Fruit fly (Drosophila melanogaster) whole organism, embryonic: ENCODE measurements around the gene CG11164.

Experiments
- ATbp ChIP-seq: fragments of 200-800 bp; sonication (Bioruptor generic); optimal IDR thresholded peaks from 2 replicates; lab custom pipeline; 2017; ENCODE audit warnings: missing biosample characterization, mild to moderate bottlenecking, missing genetic modification characterization, missing genetic modification reagents
- Ada2b ChIP-seq: fragments of 200-800 bp; sonication (Bioruptor generic); IDR thresholded peaks from 2 replicates; pipeline ENCODE4 v1.3.6; 2022; ENCODE audit warnings: missing biosample characterization, missing genetic modification characterization
- CG10147 ChIP-seq: fragments of 200-800 bp; sonication (Bioruptor generic); optimal IDR thresholded peaks from 2 replicates; lab custom pipeline; 2019; ENCODE audit warnings: missing biosample characterization, mild to moderate bottlenecking, missing genetic modification characterization, moderate library complexity
- CG10543 ChIP-seq: fragments of 200-800 bp; sonication (Bioruptor generic); optimal IDR thresholded peaks from 3 replicates; lab custom pipeline; 2017; ENCODE audit warnings: missing biosample characterization, mild to moderate bottlenecking, missing genetic modification characterization, moderate library complexity
- CG11504 ChIP-seq: fragments of 200-800 bp; sonication (Bioruptor generic); optimal IDR thresholded peaks from 3 replicates; lab custom pipeline; 2019; ENCODE audit warnings: missing biosample characterization, mild to moderate bottlenecking, missing genetic modification characterization, moderate library complexity
- CG12659 ChIP-seq: fragments of 200-800 bp; sonication (Bioruptor generic); optimal IDR thresholded peaks from 3 replicates; lab custom pipeline; 2017; ENCODE audit warnings: mild to moderate bottlenecking, missing biosample characterization, missing genetic modification reagents, missing genetic modification characterization
- CG1602 ChIP-seq: fragments of 200-800 bp; sonication (Bioruptor generic); optimal IDR thresholded peaks from 3 replicates; lab custom pipeline; 2016; ENCODE audit warnings: missing biosample characterization, missing genetic modification characterization
- CG1603 ChIP-seq: fragments of 200-800 bp; sonication (Bioruptor generic); optimal IDR thresholded peaks from 2 replicates; lab custom pipeline; 2019; ENCODE audit warnings: missing biosample characterization, mild to moderate bottlenecking, missing genetic modification characterization, moderate library complexity
- CG1647 ChIP-seq: fragments of 200-800 bp; sonication (Bioruptor generic); optimal IDR thresholded peaks from 3 replicates; lab custom pipeline; 2016; ENCODE audit warnings: missing biosample characterization, missing genetic modification characterization
- CG17912 ChIP-seq: fragments of 200-800 bp; sonication (Bioruptor generic); optimal IDR thresholded peaks from 2 replicates; lab custom pipeline; 2018; ENCODE audit warnings: missing biosample characterization, mild to moderate bottlenecking, missing genetic modification characterization
- CG18764 ChIP-seq: fragments of 200-800 bp; sonication (Bioruptor generic); optimal IDR thresholded peaks from 3 replicates; lab custom pipeline; 2016; ENCODE audit warnings: missing biosample characterization, missing genetic modification characterization
- CG2199 ChIP-seq: fragments of 200-800 bp; sonication (Bioruptor generic); IDR thresholded peaks from 3 replicates; pipeline ENCODE4 v1.3.6; 2022; ENCODE audit warnings: missing biosample characterization, missing genetic modification characterization
- CG2202 ChIP-seq: fragments of 200-800 bp; sonication (Bioruptor generic); optimal IDR thresholded peaks from 2 replicates; lab custom pipeline; 2018; ENCODE audit warnings: missing biosample characterization, mild to moderate bottlenecking, missing genetic modification characterization
- CG32772 ChIP-seq: fragments of 200-800 bp; sonication (Bioruptor generic); IDR thresholded peaks from 2 replicates; pipeline ENCODE4 v1.3.6; 2022; ENCODE audit warnings: missing biosample characterization, missing genetic modification characterization
- CG33213 ChIP-seq: fragments of 200-800 bp; sonication (Bioruptor generic); optimal IDR thresholded peaks from 3 replicates; lab custom pipeline; 2016; ENCODE audit warnings: missing biosample characterization, missing genetic modification characterization
- CG3838 ChIP-seq: fragments of 200-800 bp; sonication (Bioruptor generic); optimal IDR thresholded peaks from 3 replicates; lab custom pipeline; 2016; ENCODE audit warnings: missing biosample characterization, missing genetic modification characterization
- CG7987 ChIP-seq: fragments of 200-800 bp; sonication (Bioruptor generic); optimal IDR thresholded peaks from 2 replicates; lab custom pipeline; 2018; ENCODE audit warnings: missing biosample characterization, mild to moderate bottlenecking, missing genetic modification characterization, moderate library complexity
- CG8478 ChIP-seq: fragments of >200 bp; optimal IDR thresholded peaks from 2 replicates; lab custom pipeline; 2018
- CG9727 ChIP-seq: fragments of 200-800 bp; sonication (Bioruptor generic); optimal IDR thresholded peaks from 3 replicates; lab custom pipeline; 2017; ENCODE audit warnings: missing biosample characterization, mild to moderate bottlenecking, missing genetic modification characterization
- CHES-1-like ChIP-seq: fragments of 200-800 bp; sonication (Bioruptor generic); optimal IDR thresholded peaks from 2 replicates; lab custom pipeline; 2016; ENCODE audit warnings: missing biosample characterization, missing genetic modification characterization
- CoRest ChIP-seq: fragments of 200-800 bp; sonication (Bioruptor generic); optimal IDR thresholded peaks from 3 replicates; lab custom pipeline; 2018; ENCODE audit warnings: missing biosample characterization, mild to moderate bottlenecking, missing genetic modification characterization, moderate library complexity
- Dll ChIP-seq: fragments of 200-800 bp; sonication (Bioruptor generic); IDR thresholded peaks from 4 replicates; pipeline ENCODE4 v1.3.6; 2022; ENCODE audit warnings: missing biosample characterization, missing genetic modification characterization; ENCODE audit not compliant: partially characterized antibody
- HLH3B ChIP-seq: fragments of 200-800 bp; sonication (Bioruptor generic); IDR thresholded peaks from 2 replicates; pipeline ENCODE4 v1.3.6; 2022; ENCODE audit warnings: missing biosample characterization, missing genetic modification characterization
- Hmr ChIP-seq: fragments of 200-800 bp; sonication (Bioruptor generic); optimal IDR thresholded peaks from 3 replicates; lab custom pipeline; 2017; ENCODE audit warnings: mild to moderate bottlenecking, missing biosample characterization, missing genetic modification reagents, missing genetic modification characterization
- Hr78 ChIP-seq, 2 experiments: fragments of 200-800 bp in 1 of 2; fragments of >200 bp in 1 of 2; sonication (Bioruptor generic) in 1 of 2; optimal IDR thresholded peaks; 2 replicates each; lab custom pipeline; 2017 to 2019; ENCODE audit warnings: missing biosample characterization in 2 of 2, missing genetic modification characterization in 2 of 2, mild to moderate bottlenecking in 1 of 2, moderate library complexity in 1 of 2
- NC2α ChIP-seq: fragments of 200-800 bp; sonication (Bioruptor generic); optimal IDR thresholded peaks from 2 replicates; lab custom pipeline; 2016; ENCODE audit warnings: missing biosample characterization, missing genetic modification characterization
- Neu2 ChIP-seq: fragments of 200-800 bp; sonication (Bioruptor generic); optimal IDR thresholded peaks from 3 replicates; lab custom pipeline; 2016; ENCODE audit warnings: missing biosample characterization, missing genetic modification characterization, borderline replicate concordance
- Sin3A ChIP-seq: fragments of >200 bp; optimal IDR thresholded peaks from 2 replicates; lab custom pipeline; 2018
- Sox100B ChIP-seq: fragments of 200-800 bp; sonication (Bioruptor generic); optimal IDR thresholded peaks from 3 replicates; lab custom pipeline; 2018; ENCODE audit warnings: missing biosample characterization, mild to moderate bottlenecking, missing genetic modification characterization
- Vsx1 ChIP-seq: fragments of 200-800 bp; sonication (Bioruptor generic); optimal IDR thresholded peaks from 2 replicates; lab custom pipeline; 2017; ENCODE audit warnings: missing biosample characterization, mild to moderate bottlenecking, missing genetic modification characterization, missing genetic modification reagents
- bab2 ChIP-seq: fragments of 200-800 bp; sonication (Bioruptor generic); optimal IDR thresholded peaks from 2 replicates; lab custom pipeline; 2016; ENCODE audit warnings: missing biosample characterization, missing genetic modification characterization
- bcd ChIP-seq: fragments of 200-800 bp; sonication (Bioruptor generic); optimal IDR thresholded peaks from 2 replicates; lab custom pipeline; 2017; ENCODE audit warnings: missing biosample characterization, mild to moderate bottlenecking, missing genetic modification characterization
- chm ChIP-seq: fragments of 200-800 bp; sonication (Bioruptor generic); IDR thresholded peaks from 2 replicates; pipeline ENCODE4 v1.3.6; 2022; ENCODE audit warnings: missing biosample characterization, missing genetic modification characterization
- da ChIP-seq: fragments of 200-800 bp; sonication (Bioruptor generic); optimal IDR thresholded peaks from 2 replicates; lab custom pipeline; 2016; ENCODE audit warnings: missing biosample characterization, missing genetic modification characterization
- dpn ChIP-seq, 2 experiments: fragments of 200-800 bp; sonication (Bioruptor generic); optimal IDR thresholded peaks; 3 replicates each; lab custom pipeline; 2016; ENCODE audit warnings: missing biosample characterization in 2 of 2, missing genetic modification characterization in 2 of 2
- gce ChIP-seq: fragments of 200-800 bp; sonication (Bioruptor generic); IDR thresholded peaks from 3 replicates; pipeline ENCODE4 v1.3.6; 2022; ENCODE audit warnings: missing biosample characterization, missing genetic modification characterization
- her ChIP-seq: fragments of 200-800 bp; sonication (Bioruptor generic); optimal IDR thresholded peaks from 2 replicates; lab custom pipeline; 2016; ENCODE audit warnings: missing biosample characterization, missing genetic modification characterization
- knrl ChIP-seq: fragments of 200-800 bp; sonication (Bioruptor generic); IDR thresholded peaks from 3 replicates; pipeline ENCODE4 v1.3.6; 2022; ENCODE audit warnings: missing biosample characterization, missing genetic modification characterization; ENCODE audit not compliant: partially characterized antibody
- lov ChIP-seq, 2 experiments: fragments of 200-800 bp in 1 of 2; fragments of >200 bp in 1 of 2; sonication (Bioruptor generic) in 1 of 2; IDR thresholded peaks in 1 of 2; optimal IDR thresholded peaks in 1 of 2; 2 replicates in 1 of 2; 3 replicates in 1 of 2; pipeline versions ENCODE4 v1.3.6 to Lab custom; 2017 to 2022; ENCODE audit warnings: missing biosample characterization in 1 of 2, missing genetic modification characterization in 1 of 2
- mld ChIP-seq: fragments of 200-800 bp; sonication (Bioruptor generic); IDR thresholded peaks from 3 replicates; pipeline ENCODE4 v1.3.6; 2022; ENCODE audit warnings: missing biosample characterization, missing genetic modification characterization; ENCODE audit not compliant: partially characterized antibody
- nau ChIP-seq: fragments of 200-800 bp; sonication (Bioruptor generic); optimal IDR thresholded peaks from 3 replicates; lab custom pipeline; 2017; ENCODE audit warnings: missing biosample characterization, mild to moderate bottlenecking, missing genetic modification characterization, missing genetic modification reagents
- onecut ChIP-seq: fragments of 200-800 bp; sonication (Bioruptor generic); IDR thresholded peaks from 2 replicates; pipeline ENCODE4 v1.3.6; 2022; ENCODE audit warnings: missing biosample characterization, missing genetic modification characterization
- peb ChIP-seq: fragments of 200-800 bp; sonication (Bioruptor generic); IDR thresholded peaks from 2 replicates; pipeline ENCODE4 v1.3.6; 2022; ENCODE audit warnings: missing biosample characterization, missing genetic modification characterization
- pho ChIP-seq: fragments of 200-800 bp; sonication (Bioruptor generic); optimal IDR thresholded peaks from 2 replicates; lab custom pipeline; 2016; ENCODE audit warnings: missing biosample characterization, missing genetic modification characterization
- pnt ChIP-seq: fragments of 200-800 bp; sonication (Bioruptor generic); optimal IDR thresholded peaks from 3 replicates; lab custom pipeline; 2016; ENCODE audit warnings: missing biosample characterization, missing genetic modification characterization
- ranshi ChIP-seq: fragments of 200-800 bp; sonication (Bioruptor generic); IDR thresholded peaks from 2 replicates; pipeline ENCODE4 v1.3.6; 2022; ENCODE audit warnings: missing biosample characterization, missing genetic modification characterization
- sima ChIP-seq: fragments of 200-800 bp; sonication (Bioruptor generic); optimal IDR thresholded peaks from 2 replicates; lab custom pipeline; 2016; ENCODE audit warnings: missing biosample characterization, missing genetic modification characterization
- slou ChIP-seq: fragments of 200-800 bp; sonication (Bioruptor generic); optimal IDR thresholded peaks from 3 replicates; lab custom pipeline; 2016; ENCODE audit warnings: missing biosample characterization, missing genetic modification characterization
- zen ChIP-seq: fragments of 200-800 bp; sonication (Bioruptor generic); optimal IDR thresholded peaks from 3 replicates; lab custom pipeline; 2018; ENCODE audit warnings: missing biosample characterization, mild to moderate bottlenecking, missing genetic modification characterization, moderate library complexity

CG11164 gene

dm6 chrX:13634254-13634999 lies 33.4 kb upstream of the CG11164 start (continued):
- 0 out of 3 replicates have a peak, but pooled peaks have one; percentile 27 for TF ChIP-seq gce (GFP tag; lab: Robert Waterston, UW)
- no peak for TF ChIP-seq CG3838
- peak; percentile 44 for TF ChIP-seq Sox100B (GFP tag; lab: Kevin White, UChicago)
- TF ChIP-seq bcd (GFP tag; lab: Kevin White, UChicago) = peak; percentile 33
- peak; percentile 63 for TF ChIP-seq CG7987 (GFP tag; lab: Kevin White, UChicago)
- peak; percentile 25 for TF ChIP-seq Vsx1 (GFP tag; lab: Kevin White, UChicago)
- peak; percentile 18; the same call in 1 of the 2 replicates for TF ChIP-seq ranshi (GFP tag; lab: Robert Waterston, UW)
- peak; percentile 51 for TF ChIP-seq her (GFP tag; lab: Kevin White, UChicago)
- peak; percentile 35 for TF ChIP-seq CG33213 (GFP tag; lab: Kevin White, UChicago)
- no peak for TF ChIP-seq lov (optimal IDR thresholded peaks at IDR 0.05; lab: Kevin White, UChicago)
- no peak for TF ChIP-seq lov (GFP tag; IDR thresholded peaks at IDR 0.05; lab: Robert Waterston, UW)
- TF ChIP-seq CG17912 (GFP tag; lab: Kevin White, UChicago) = peak; percentile 66
- TF ChIP-seq CG1603 (tag; lab: Kevin White, UChicago) = no peak
- peak; percentile 44 for TF ChIP-seq nau (GFP tag; lab: Kevin White, UChicago)
- no peak for TF ChIP-seq zen
- TF ChIP-seq Sin3A (lab: Kevin White, UChicago) = no peak
- TF ChIP-seq CoRest = peak; percentile 23
- peak; percentile 70 for TF ChIP-seq ATbp (GFP tag; lab: Kevin White, UChicago)
- peak; percentile 27; the same call in 1 of the 2 replicates for TF ChIP-seq HLH3B
- no peak for TF ChIP-seq knrl (GFP tag; lab: Robert Waterston, UW)
- TF ChIP-seq Neu2 (GFP tag; lab: Kevin White, UChicago) = no peak
- peak; percentile 23 to 44 for TF ChIP-seq dpn (GFP tag; optimal IDR thresholded peaks at IDR 0.05; lab: Kevin White, UChicago)
- no peak for TF ChIP-seq CG1602 (GFP tag; lab: Kevin White, UChicago)
- TF ChIP-seq pho (GFP tag; lab: Kevin White, UChicago) = peak; percentile 65
- TF ChIP-seq CG2202 (tag; lab: Kevin White, UChicago) = no peak
- peak; percentile 33 for TF ChIP-seq CG11504 (tag; lab: Kevin White, UChicago)
- TF ChIP-seq sima = no peak
- TF ChIP-seq Hmr (GFP tag; lab: Kevin White, UChicago) = peak; percentile 81
- peak; percentile 24 for TF ChIP-seq CG18764 (GFP tag; lab: Kevin White, UChicago)
- TF ChIP-seq chm (GFP tag; lab: Robert Waterston, UW) = no peak
- no peak for TF ChIP-seq CG8478 (lab: Kevin White, UChicago)
- peak; percentile 69 for TF ChIP-seq CHES-1-like (GFP tag; lab: Kevin White, UChicago)
- peak; percentile 3 for TF ChIP-seq slou
- TF ChIP-seq CG10147 (GFP tag; lab: Kevin White, UChicago) = peak; percentile 61
- TF ChIP-seq Hr78 (GFP tag; optimal IDR thresholded peaks at IDR 0.05; lab: Kevin White, UChicago) = no peak
- peak; percentile 89 for TF ChIP-seq CG10543
- TF ChIP-seq bab2 (GFP tag; lab: Kevin White, UChicago) = peak; percentile 62
- TF ChIP-seq CG32772 (GFP tag; lab: Robert Waterston, UW) = no peak
- no peak for TF ChIP-seq CG1647 (GFP tag; lab: Kevin White, UChicago)
- no peak for TF ChIP-seq NC2α
- TF ChIP-seq CG9727 (GFP tag; lab: Kevin White, UChicago) = peak; percentile 49
- TF ChIP-seq CG12659 = peak; percentile 57
- TF ChIP-seq onecut = peak; percentile 39; the same call in 1 of the 2 replicates
- TF ChIP-seq mld (GFP tag; lab: Robert Waterston, UW) = no peak
- no peak for TF ChIP-seq pnt
- TF ChIP-seq peb (GFP tag; lab: Robert Waterston, UW) = no peak
- no peak for TF ChIP-seq CG2199 (GFP tag; lab: Robert Waterston, UW)
- TF ChIP-seq Ada2b (GFP tag; lab: Robert Waterston, UW) = no peak
- no peak for TF ChIP-seq Dll
- TF ChIP-seq da (GFP tag; lab: Kevin White, UChicago) = peak; percentile 35
